Fruit fly (Drosophila melanogaster) whole organism, embryonic: ENCODE measurements around the gene Rpp14a.

Source experiments
- ATbp ChIP-seq: fragments of 200-800 bp; sonication (Bioruptor generic); optimal IDR thresholded peaks from 2 replicates; lab custom pipeline; 2017; ENCODE audit warnings: missing biosample characterization, mild to moderate bottlenecking, missing genetic modification characterization, missing genetic modification reagents
- Adf1 ChIP-seq: fragments of 200-800 bp; sonication (Bioruptor generic); IDR thresholded peaks from 2 replicates; pipeline ENCODE4 v1.3.6; 2022; ENCODE audit warnings: missing biosample characterization, missing genetic modification characterization
- Blimp-1 ChIP-seq: fragments of 200-800 bp; sonication (Bioruptor generic); optimal IDR thresholded peaks from 3 replicates; lab custom pipeline; 2018; ENCODE audit warnings: missing biosample characterization, missing genetic modification characterization, mild to moderate bottlenecking, moderate library complexity, missing genetic modification reagents
- CG12391 ChIP-seq: fragments of 200-800 bp; sonication (Bioruptor generic); optimal IDR thresholded peaks from 3 replicates; lab custom pipeline; 2018; ENCODE audit warnings: missing biosample characterization, mild to moderate bottlenecking, missing genetic modification characterization, moderate library complexity
- CG12769 ChIP-seq: fragments of 200-800 bp; sonication (Bioruptor generic); optimal IDR thresholded peaks from 2 replicates; lab custom pipeline; 2019; ENCODE audit warnings: missing biosample characterization, mild to moderate bottlenecking, missing genetic modification characterization, moderate library complexity
- CG13775 ChIP-seq: fragments of 200-800 bp; sonication (Bioruptor generic); optimal IDR thresholded peaks from 3 replicates; lab custom pipeline; 2017; ENCODE audit warnings: missing biosample characterization, mild to moderate bottlenecking, missing genetic modification characterization
- CG15011 ChIP-seq: fragments of 200-800 bp; sonication (Bioruptor generic); optimal IDR thresholded peaks from 3 replicates; lab custom pipeline; 2018; ENCODE audit warnings: missing biosample characterization, mild to moderate bottlenecking, missing genetic modification characterization
- CG15696 ChIP-seq: fragments of 200-800 bp; sonication (Bioruptor generic); optimal IDR thresholded peaks from 2 replicates; lab custom pipeline; 2019; ENCODE audit warnings: missing biosample characterization, mild to moderate bottlenecking, missing genetic modification characterization, moderate library complexity
- CG17385 ChIP-seq: fragments of 200-800 bp; sonication (Bioruptor generic); optimal IDR thresholded peaks from 3 replicates; lab custom pipeline; 2018; ENCODE audit warnings: missing biosample characterization, mild to moderate bottlenecking, missing genetic modification characterization
- CG2120 ChIP-seq: fragments of 200-800 bp; sonication (Bioruptor generic); optimal IDR thresholded peaks from 3 replicates; lab custom pipeline; 2016; ENCODE audit warnings: missing biosample characterization, missing genetic modification characterization
- CG2678 ChIP-seq: fragments of 200-800 bp; sonication (Bioruptor generic); optimal IDR thresholded peaks from 3 replicates; lab custom pipeline; 2019; ENCODE audit warnings: missing biosample characterization, mild to moderate bottlenecking, missing genetic modification characterization, moderate library complexity
- CG31224 ChIP-seq: fragments of 200-800 bp; sonication (Bioruptor generic); IDR thresholded peaks from 2 replicates; pipeline ENCODE4 v1.3.6; 2022; ENCODE audit warnings: missing biosample characterization, missing genetic modification characterization
- CG31388 ChIP-seq: fragments of 200-800 bp; sonication (Bioruptor generic); optimal IDR thresholded peaks from 2 replicates; lab custom pipeline; 2016; ENCODE audit warnings: missing biosample characterization, missing genetic modification characterization
- CG3407 ChIP-seq: fragments of 200-800 bp; sonication (Bioruptor generic); optimal IDR thresholded peaks from 2 replicates; lab custom pipeline; 2018; ENCODE audit warnings: missing biosample characterization, mild to moderate bottlenecking, missing genetic modification characterization
- CG43689 ChIP-seq: fragments of 200-800 bp; sonication (Bioruptor generic); IDR thresholded peaks from 2 replicates; pipeline ENCODE4 v1.3.6; 2022; ENCODE audit warnings: missing biosample characterization, missing genetic modification characterization
- CG4424 ChIP-seq: fragments of 200-800 bp; sonication (Bioruptor generic); optimal IDR thresholded peaks from 3 replicates; lab custom pipeline; 2016; ENCODE audit warnings: missing biosample characterization, missing genetic modification characterization
- CG6683 ChIP-seq: fragments of 200-800 bp; sonication (Bioruptor generic); optimal IDR thresholded peaks from 2 replicates; lab custom pipeline; 2017; ENCODE audit warnings: missing biosample characterization, mild to moderate bottlenecking, missing genetic modification characterization, missing genetic modification reagents
- CG6854 ChIP-seq: fragments of 200-800 bp; sonication (Bioruptor generic); optimal IDR thresholded peaks from 3 replicates; lab custom pipeline; 2017; ENCODE audit warnings: missing biosample characterization, mild to moderate bottlenecking, missing genetic modification characterization
- CG9609 ChIP-seq: fragments of 200-800 bp; sonication (Bioruptor generic); optimal IDR thresholded peaks from 3 replicates; lab custom pipeline; 2016; ENCODE audit warnings: missing biosample characterization, missing genetic modification characterization
- Doc3 ChIP-seq: fragments of 200-800 bp; sonication (Bioruptor generic); IDR thresholded peaks from 3 replicates; pipeline ENCODE4 v1.3.6; 2022; ENCODE audit warnings: missing biosample characterization, missing genetic modification characterization; ENCODE audit not compliant: partially characterized antibody
- E2f2 ChIP-seq: fragments of 200-800 bp; sonication (Bioruptor generic); IDR thresholded peaks from 2 replicates; pipeline ENCODE4 v1.3.6; 2022; ENCODE audit warnings: missing biosample characterization, missing genetic modification characterization
- Fer3 ChIP-seq: fragments of 200-800 bp; sonication (Bioruptor generic); optimal IDR thresholded peaks from 2 replicates; lab custom pipeline; 2018; ENCODE audit warnings: missing biosample characterization, mild to moderate bottlenecking, missing genetic modification characterization, moderate library complexity
- HHEX ChIP-seq: fragments of 200-800 bp; sonication (Bioruptor generic); optimal IDR thresholded peaks from 3 replicates; lab custom pipeline; 2017; ENCODE audit warnings: missing biosample characterization, mild to moderate bottlenecking, missing genetic modification characterization, missing genetic modification reagents
- MTF-1 ChIP-seq: fragments of 200-800 bp; sonication (Bioruptor generic); optimal IDR thresholded peaks from 2 replicates; lab custom pipeline; 2018; ENCODE audit warnings: missing biosample characterization, mild to moderate bottlenecking, missing genetic modification characterization, borderline replicate concordance
- Meics ChIP-seq: fragments of 200-800 bp; sonication (Bioruptor generic); optimal IDR thresholded peaks from 2 replicates; lab custom pipeline; 2017; ENCODE audit warnings: missing biosample characterization, mild to moderate bottlenecking, missing genetic modification characterization
- NK7.1 ChIP-seq: fragments of 200-800 bp; sonication (Bioruptor generic); optimal IDR thresholded peaks from 3 replicates; lab custom pipeline; 2016; ENCODE audit warnings: missing biosample characterization, missing genetic modification characterization
- Rfx ChIP-seq: fragments of 200-800 bp; sonication (Bioruptor generic); IDR thresholded peaks from 2 replicates; pipeline ENCODE4 v1.3.6; 2022; ENCODE audit warnings: missing biosample characterization, missing genetic modification characterization
- Scr ChIP-seq: fragments of 200-800 bp; sonication (Bioruptor generic); IDR thresholded peaks from 2 replicates; pipeline ENCODE4 v1.3.6; 2022; ENCODE audit warnings: missing biosample characterization, missing genetic modification characterization; ENCODE audit not compliant: partially characterized antibody
- Sox102F ChIP-seq: fragments of 200-800 bp; sonication (Bioruptor generic); optimal IDR thresholded peaks from 2 replicates; lab custom pipeline; 2018; ENCODE audit warnings: missing biosample characterization, mild to moderate bottlenecking, missing genetic modification characterization, moderate library complexity
- Taf1 ChIP-seq: fragments of 200-800 bp; sonication (Bioruptor generic); IDR thresholded peaks from 2 replicates; pipeline ENCODE4 v1.3.6; 2022; ENCODE audit warnings: missing biosample characterization, missing genetic modification characterization
- Tbp ChIP-seq: fragments of >200 bp; optimal IDR thresholded peaks from 2 replicates; lab custom pipeline; 2018; ENCODE audit warnings: missing biosample characterization, missing genetic modification characterization
- Xrp1 ChIP-seq: fragments of 200-800 bp; sonication (Bioruptor generic); IDR thresholded peaks from 2 replicates; pipeline ENCODE4 v1.3.6; 2022; ENCODE audit warnings: missing biosample characterization, missing genetic modification characterization
- amos ChIP-seq: fragments of 200-800 bp; sonication (Bioruptor generic); IDR thresholded peaks from 2 replicates; pipeline ENCODE4 v1.3.6; 2022; ENCODE audit warnings: missing biosample characterization, missing genetic modification characterization; ENCODE audit not compliant: partially characterized antibody
- aop ChIP-seq: fragments of 200-800 bp; sonication (Bioruptor generic); IDR thresholded peaks from 2 replicates; pipeline ENCODE4 v1.3.6; 2022; ENCODE audit warnings: missing biosample characterization, missing genetic modification characterization
- ato ChIP-seq: fragments of 200-800 bp; sonication (Bioruptor generic); IDR thresholded peaks from 2 replicates; pipeline ENCODE4 v1.3.6; 2022; ENCODE audit warnings: missing biosample characterization, missing genetic modification characterization; ENCODE audit not compliant: partially characterized antibody
- chif ChIP-seq, 2 experiments: fragments of 200-800 bp; sonication (Bioruptor generic); optimal IDR thresholded peaks; 3 replicates each; lab custom pipeline; 2016; ENCODE audit warnings: missing biosample characterization in 2 of 2, missing genetic modification characterization in 2 of 2
- eyg ChIP-seq: fragments of 200-800 bp; sonication (Bioruptor generic); optimal IDR thresholded peaks from 3 replicates; lab custom pipeline; 2016; ENCODE audit warnings: missing biosample characterization, missing genetic modification characterization
- gcm2 ChIP-seq: fragments of 200-800 bp; sonication (Bioruptor generic); optimal IDR thresholded peaks from 2 replicates; lab custom pipeline; 2016; ENCODE audit warnings: missing biosample characterization, missing genetic modification characterization
- h ChIP-seq: fragments of >200 bp; optimal IDR thresholded peaks from 2 replicates; lab custom pipeline; 2017
- jigr1 ChIP-seq: fragments of 200-800 bp; sonication (Bioruptor generic); IDR thresholded peaks from 3 replicates; pipeline ENCODE4 v1.3.6; 2022; ENCODE audit warnings: missing biosample characterization, missing genetic modification characterization
- ken ChIP-seq: fragments of 200-800 bp; sonication (Bioruptor generic); IDR thresholded peaks from 3 replicates; pipeline ENCODE4 v1.3.6; 2022; ENCODE audit warnings: missing biosample characterization, missing genetic modification characterization
- p53 ChIP-seq: fragments of 200-800 bp; sonication (Bioruptor generic); optimal IDR thresholded peaks from 2 replicates; lab custom pipeline; 2016; ENCODE audit warnings: missing biosample characterization, missing genetic modification characterization
- peb ChIP-seq: fragments of 200-800 bp; sonication (Bioruptor generic); IDR thresholded peaks from 2 replicates; pipeline ENCODE4 v1.3.6; 2022; ENCODE audit warnings: missing biosample characterization, missing genetic modification characterization
- pfk ChIP-seq: fragments of 200-800 bp; sonication (Bioruptor generic); optimal IDR thresholded peaks from 2 replicates; lab custom pipeline; 2018; ENCODE audit warnings: missing biosample characterization, mild to moderate bottlenecking, missing genetic modification characterization, moderate library complexity
- schlank ChIP-seq: fragments of 200-800 bp; sonication (Bioruptor generic); optimal IDR thresholded peaks from 2 replicates; lab custom pipeline; 2018; ENCODE audit warnings: missing biosample characterization, mild to moderate bottlenecking, missing genetic modification characterization
- shn ChIP-seq: fragments of 200-800 bp; sonication (Bioruptor generic); optimal IDR thresholded peaks from 3 replicates; lab custom pipeline; 2016; ENCODE audit warnings: missing biosample characterization, missing genetic modification characterization
- slbo ChIP-seq: fragments of 200-800 bp; sonication (Bioruptor generic); IDR thresholded peaks from 2 replicates; pipeline ENCODE4 v1.3.6; 2022; ENCODE audit warnings: missing biosample characterization, missing genetic modification characterization
- stc ChIP-seq: fragments of 200-800 bp; sonication (Bioruptor generic); IDR thresholded peaks from 2 replicates; pipeline ENCODE4 v1.3.6; 2022; ENCODE audit warnings: missing biosample characterization, missing genetic modification characterization
- twi ChIP-seq: fragments of 200-800 bp; optimal IDR thresholded peaks from 2 replicates; lab custom pipeline; 2019; ENCODE audit warnings: missing biosample characterization, mild to moderate bottlenecking, missing genetic modification characterization, moderate library complexity
- wek ChIP-seq: fragments of 200-800 bp; sonication (Bioruptor generic); optimal IDR thresholded peaks from 3 replicates; lab custom pipeline; 2018; ENCODE audit warnings: missing biosample characterization, mild to moderate bottlenecking, missing genetic modification characterization, moderate library complexity

Gene Rpp14a

dm6 chr3R:30052455-30053046 is 4.1 kb upstream of the Rpp14a start, which contains the start of gene Jasper:
Gene Jasper (plus strand): TSS chr3R:30052514.
- TF ChIP-seq Blimp-1 (GFP tag; lab: Kevin White, UChicago) (no peak), E2f2 (peak; percentile 100), ken (GFP tag; lab: Robert Waterston, UW) (no peak), pfk (GFP tag; lab: Kevin White, UChicago) (peak; percentile 16), Fer3 (tag; lab: Kevin White, UChicago) (no peak), aop (GFP tag; lab: Robert Waterston, UW) (no peak), CG17385 (GFP tag; lab: Kevin White, UChicago) (peak; percentile 52), CG3407 (no peak), CG15011 (GFP tag; lab: Kevin White, UChicago) (no peak), Doc3 (GFP tag; lab: Robert Waterston, UW) (no peak), Scr (peak; percentile 9; the same call in 1 of the 2 replicates), CG43689 (GFP tag; lab: Robert Waterston, UW) (no peak), Meics (GFP tag; lab: Kevin White, UChicago) (no peak), shn (GFP tag; lab: Kevin White, UChicago) (no peak), CG4424 (GFP tag; lab: Kevin White, UChicago) (no peak), CG2678 (tag; lab: Kevin White, UChicago) (no peak), NK7.1 (GFP tag; lab: Kevin White, UChicago) (peak; percentile 24), amos (GFP tag; lab: Robert Waterston, UW) (peak; percentile 56; the same call in 1 of the 2 replicates), slbo (GFP tag; lab: Robert Waterston, UW) (peak; percentile 27; the same call in 1 of the 2 replicates), p53 (GFP tag; lab: Kevin White, UChicago) (peak; percentile 27), Sox102F (GFP tag; lab: Kevin White, UChicago) (no peak), gcm2 (GFP tag; lab: Kevin White, UChicago) (no peak), ATbp (GFP tag; lab: Kevin White, UChicago) (no peak), CG6854 (no peak), stc (GFP tag; lab: Robert Waterston, UW) (no peak), h (lab: Kevin White, UChicago) (no peak), CG15696 (tag; lab: Kevin White, UChicago) (no peak), CG2120 (GFP tag; lab: Kevin White, UChicago) (peak; percentile 46), CG9609 (GFP tag; lab: Kevin White, UChicago) (no peak), Tbp (no peak), MTF-1 (GFP tag; lab: Kevin White, UChicago) (no peak), Rfx (GFP tag; lab: Robert Waterston, UW) (peak; percentile 55), CG6683 (GFP tag; lab: Kevin White, UChicago) (no peak), peb (GFP tag; lab: Robert Waterston, UW) (no peak), Xrp1 (no peak), schlank (tag; lab: Kevin White, UChicago) (no peak), HHEX (GFP tag; lab: Kevin White, UChicago) (no peak), twi (tag; lab: Kevin White, UChicago) (no peak), jigr1 (no peak), CG31224 (no peak), CG31388 (GFP tag; lab: Kevin White, UChicago) (no peak), wek (no peak), eyg (GFP tag; lab: Kevin White, UChicago) (no peak), Adf1 (GFP tag; lab: Robert Waterston, UW) (peak; percentile 20; the same call in 1 of the 2 replicates), CG12769 (tag; lab: Kevin White, UChicago) (no peak), CG13775 (GFP tag; lab: Kevin White, UChicago) (no peak), CG12391 (peak; percentile 7), chif (GFP tag; optimal IDR thresholded peaks at IDR 0.05; lab: Kevin White, UChicago) (peak in 1 of 2 experiments; percentile 24), Taf1 (GFP tag; lab: Robert Waterston, UW) (no peak), ato (no peak; the same call in 1 of the 2 replicates)
